Worm (Caenorhabditis elegans) whole organism, young adult: ENCODE measurements around the gene nlr-1.
A peak's percentile ranks its signal among the peaks of the same experiment; 100 is the strongest.

Experiments
- F10E7.11 ChIP-seq: sonication (generic microtip); optimal IDR thresholded peaks from 2 replicates; lab custom pipeline; 2017; ENCODE audit warnings: mild to moderate bottlenecking, missing genetic modification characterization, moderate library complexity, missing compliant biosample characterization
- Y67H2A.10 ChIP-seq: fragments of 200-800 bp; sonication (Bioruptor generic); conservative IDR thresholded peaks from 2 replicates; pipeline ENCODE4 v1.3.6; 2022; ENCODE audit warnings: missing genetic modification reagents, missing genetic modification characterization, missing compliant biosample characterization
- Y95B8A.8 ChIP-seq: fragments of 200-800 bp; sonication (Bioruptor generic); IDR thresholded peaks from 2 replicates; pipeline ENCODE4 v1.3.6; 2022; ENCODE audit warnings: missing genetic modification reagents, missing genetic modification characterization, missing compliant biosample characterization
- ZK185.1 ChIP-seq: sonication (generic microtip); optimal IDR thresholded peaks from 2 replicates; lab custom pipeline; 2016; ENCODE audit warnings: mild to moderate bottlenecking, missing genetic modification characterization, missing compliant biosample characterization; ENCODE audit not compliant: poor library complexity, severe bottlenecking
- athp-1 ChIP-seq: sonication (generic microtip); optimal IDR thresholded peaks from 2 replicates; lab custom pipeline; 2017; ENCODE audit warnings: mild to moderate bottlenecking, missing genetic modification characterization, missing compliant biosample characterization
- attf-6 ChIP-seq: fragments of 200-800 bp; sonication (Bioruptor generic); IDR thresholded peaks from 2 replicates; pipeline ENCODE4 v1.3.6; 2022; ENCODE audit warnings: missing genetic modification reagents, missing genetic modification characterization, missing compliant biosample characterization
- cebp-1 ChIP-seq, 2 experiments: fragments of 200-800 bp in 1 of 2; sonication (Bioruptor generic) in 1 of 2; sonication (generic microtip) in 1 of 2; IDR thresholded peaks in 1 of 2; optimal IDR thresholded peaks in 1 of 2; 2 replicates each; pipeline versions ENCODE4 v1.3.6 to Lab custom; 2017 to 2022; ENCODE audit warnings: missing compliant biosample characterization in 2 of 2, missing genetic modification characterization in 2 of 2, mild to moderate bottlenecking in 1 of 2, missing genetic modification reagents in 1 of 2, moderate library complexity in 1 of 2
- cebp-2 ChIP-seq: fragments of 200-800 bp; sonication (Bioruptor generic); IDR thresholded peaks from 2 replicates; pipeline ENCODE4 v1.3.6; 2022; ENCODE audit warnings: missing genetic modification characterization, missing compliant biosample characterization
- fkh-3 ChIP-seq: sonication (generic microtip); optimal IDR thresholded peaks from 2 replicates; lab custom pipeline; 2016; ENCODE audit warnings: mild to moderate bottlenecking, missing genetic modification characterization, missing compliant biosample characterization
- him-1 ChIP-seq: sonication (generic microtip); optimal IDR thresholded peaks from 2 replicates; lab custom pipeline; 2016; ENCODE audit warnings: missing genotype, missing genetic modification reagents, missing genetic modification characterization, missing compliant biosample characterization
- hrde-1 ChIP-seq: sonication (generic microtip); optimal IDR thresholded peaks from 2 replicates; lab custom pipeline; 2016; ENCODE audit warnings: missing genetic modification characterization, mild to moderate bottlenecking, missing compliant biosample characterization, moderate library complexity, missing genotype, missing genetic modification reagents, borderline replicate concordance
- lir-1 ChIP-seq: fragments of 200-800 bp; sonication (Bioruptor generic); conservative IDR thresholded peaks from 2 replicates; pipeline ENCODE4 v1.3.6; 2022; ENCODE audit warnings: missing genetic modification reagents, missing genetic modification characterization, missing compliant biosample characterization
- lsl-1 ChIP-seq: fragments of 200-800 bp; sonication (Bioruptor generic); optimal IDR thresholded peaks from 2 replicates; lab custom pipeline; 2018; ENCODE audit warnings: mild to moderate bottlenecking, missing genetic modification characterization, moderate library complexity, missing compliant biosample characterization
- lsy-27 ChIP-seq: sonication (generic microtip); optimal IDR thresholded peaks from 2 replicates; lab custom pipeline; 2017; ENCODE audit warnings: missing genetic modification characterization, mild to moderate bottlenecking, missing compliant biosample characterization, antibody characterized with exemption, missing genotype, borderline replicate concordance; ENCODE audit not compliant: insufficient read depth
- mel-28 ChIP-seq: sonication (generic microtip); optimal IDR thresholded peaks from 2 replicates; lab custom pipeline; 2016; ENCODE audit warnings: borderline replicate concordance, mild to moderate bottlenecking, missing genetic modification characterization, missing compliant biosample characterization
- mes-4 ChIP-seq: sonication (generic microtip); optimal IDR thresholded peaks from 2 replicates; lab custom pipeline; 2016; ENCODE audit warnings: missing genotype, missing genetic modification characterization, missing compliant biosample characterization
- nhr-80 ChIP-seq: sonication (generic microtip); optimal IDR thresholded peaks from 2 replicates; lab custom pipeline; 2016; ENCODE audit warnings: missing genetic modification characterization, missing compliant biosample characterization
- pbrm-1 ChIP-seq: fragments of 200-800 bp; sonication (Bioruptor generic); IDR thresholded peaks from 2 replicates; pipeline ENCODE4 v1.3.6; 2022; ENCODE audit warnings: missing genetic modification reagents, missing genetic modification characterization, missing compliant biosample characterization
- pha-4 ChIP-seq: fragments of 150-350 bp; sonication (generic microtip); optimal IDR thresholded peaks from 2 replicates; lab custom pipeline; 2014; ENCODE audit warnings: missing biosample characterization, missing genetic modification reagents, missing genetic modification characterization
- rec-8 ChIP-seq, 2 experiments: sonication (generic microtip); optimal IDR thresholded peaks; 2 replicates each; lab custom pipeline; 2016; ENCODE audit warnings: mild to moderate bottlenecking in 2 of 2, missing genetic modification characterization in 2 of 2, missing genetic modification reagents in 2 of 2, missing genotype in 2 of 2, missing biosample characterization in 1 of 2, missing compliant biosample characterization in 1 of 2, moderate library complexity in 1 of 2
- snpc-1.1 ChIP-seq: sonication (generic microtip); optimal IDR thresholded peaks from 2 replicates; lab custom pipeline; 2017; ENCODE audit warnings: missing genetic modification characterization, mild to moderate bottlenecking, missing compliant biosample characterization, antibody characterized with exemption, moderate library complexity, missing genotype, missing genetic modification reagents; ENCODE audit not compliant: insufficient read depth
- snpc-4 ChIP-seq, 5 experiments: fragments of 150-350 bp in 1 of 5; sonication (generic microtip) in 4 of 5; optimal IDR thresholded peaks; 2 replicates each; lab custom pipeline; 2014 to 2018; ENCODE audit warnings: missing genetic modification characterization in 5 of 5, missing biosample characterization in 3 of 5, antibody characterized with exemption in 2 of 5, mild to moderate bottlenecking in 2 of 5, missing compliant biosample characterization in 2 of 5, missing genotype in 2 of 5, moderate library complexity in 2 of 5, missing genetic modification reagents in 1 of 5
- zfh-2 ChIP-seq: fragments of 200-800 bp; sonication (Bioruptor generic); conservative IDR thresholded peaks from 2 replicates; pipeline ENCODE4 v1.3.6; 2022; ENCODE audit warnings: missing genetic modification reagents, missing genetic modification characterization, missing compliant biosample characterization
- ztf-3 ChIP-seq: fragments of 200-800 bp; sonication (Bioruptor generic); optimal IDR thresholded peaks from 2 replicates; lab custom pipeline; 2018; ENCODE audit warnings: mild to moderate bottlenecking, missing genetic modification characterization, missing compliant biosample characterization

The nlr-1 gene

DNA sequence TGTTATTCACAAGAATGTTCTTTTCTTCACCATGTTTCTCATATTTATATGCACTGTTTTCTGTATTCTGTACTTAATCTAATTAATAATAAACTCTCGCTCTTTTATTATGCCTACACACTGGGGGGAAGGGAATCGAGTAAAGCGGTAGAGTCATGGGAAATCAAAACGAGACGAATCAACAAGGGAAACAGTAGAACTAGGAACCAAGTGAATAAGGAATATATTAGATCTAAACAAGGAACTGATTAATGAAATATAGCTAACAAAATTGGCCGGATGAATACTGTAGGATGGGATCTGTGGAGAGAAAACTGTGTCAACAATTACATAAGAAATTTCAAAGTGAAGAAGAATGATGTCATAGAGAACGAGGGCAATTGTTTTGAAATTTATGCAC is 43.1 kb downstream of the nlr-1 start:
- TF ChIP-seq athp-1 (tag; lab: Kevin White, UChicago) (no peak), Y67H2A.10 (GFP tag; lab: Robert Waterston, UW) (no peak), him-1 (tag; lab: Kevin White, UChicago) (peak; percentile 99), lsy-27 (no peak), lsl-1 (peak; percentile 1), hrde-1 (peak; percentile 23)

- TF ChIP-seq ZK185.1 (tag; lab: Kevin White, UChicago) (no peak), lir-1 (GFP tag; lab: Robert Waterston, UW) (no peak)
- TF ChIP-seq, all 124 proteins: peak for 0
These were observed 44.4 kb downstream of the nlr-1 start for ce11 chrIV:12133776-12134175.

- TF ChIP-seq snpc-1.1 (tag; lab: Kevin White, UChicago) (peak; percentile 45), snpc-4 (GFP tag; optimal IDR thresholded peaks at IDR 0.05; lab: Kevin White, UChicago) (peak; percentile 19), snpc-4 (tag; optimal IDR thresholded peaks at IDR 0.05; lab: Kevin White, UChicago) (peak in 2 of 4 experiments; percentile 44 to 69), rec-8 (tag; optimal IDR thresholded peaks at IDR 0.05; lab: Kevin White, UChicago) (no peak)
These were observed 46.6 kb downstream of the nlr-1 start for ce11 chrIV:12131308-12132072.

DNA sequence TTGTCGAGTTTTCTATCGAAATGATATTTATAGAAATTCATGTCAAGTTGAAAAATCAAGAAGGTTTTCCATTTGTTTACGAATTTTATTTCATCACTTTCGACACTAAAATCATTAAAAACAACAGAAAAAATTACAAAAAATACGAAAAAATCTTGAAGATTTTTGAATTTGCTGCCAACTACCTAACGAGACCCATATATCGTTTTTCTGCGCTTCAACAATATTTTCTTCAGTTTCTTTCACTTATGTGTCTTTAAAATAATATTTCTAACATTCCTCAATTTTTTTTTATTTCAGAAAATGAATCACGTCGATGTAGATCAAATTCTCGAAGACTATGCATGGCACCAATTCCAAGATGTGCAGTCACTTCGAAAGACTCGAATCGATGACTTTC is 48.9 kb downstream of the nlr-1 start, which contains the start of gene lin-24:
TSS of gene lin-24 (plus strand) at position 301 of the 400 bp plus-strand sequence.
- TF ChIP-seq ztf-3 (GFP tag; lab: Kevin White, UChicago): no peak

ce11 chrIV:12128708-12129107 is 49.4 kb downstream of the nlr-1 start:
- no peak for TF ChIP-seq F10E7.11
- no peak for TF ChIP-seq attf-6 (GFP tag; lab: Robert Waterston, UW)
- no peak for TF ChIP-seq cebp-1 (GFP tag; IDR thresholded peaks at IDR 0.05; lab: Robert Waterston, UW)
- TF ChIP-seq cebp-1 (tag; optimal IDR thresholded peaks at IDR 0.05; lab: Kevin White, UChicago): peak; percentile 6
- 0 out of 2 replicates have a peak, but pooled peaks have one; percentile 10 for TF ChIP-seq cebp-2 (GFP tag; lab: Robert Waterston, UW)
- TF ChIP-seq zfh-2: no peak
- no peak for TF ChIP-seq pbrm-1 (GFP tag; lab: Robert Waterston, UW)
- TF ChIP-seq mel-28 (tag; lab: Kevin White, UChicago): no peak
- TF ChIP-seq mes-4 (tag; lab: Kevin White, UChicago): no peak
- TF ChIP-seq nhr-80: peak; percentile 67

DNA sequence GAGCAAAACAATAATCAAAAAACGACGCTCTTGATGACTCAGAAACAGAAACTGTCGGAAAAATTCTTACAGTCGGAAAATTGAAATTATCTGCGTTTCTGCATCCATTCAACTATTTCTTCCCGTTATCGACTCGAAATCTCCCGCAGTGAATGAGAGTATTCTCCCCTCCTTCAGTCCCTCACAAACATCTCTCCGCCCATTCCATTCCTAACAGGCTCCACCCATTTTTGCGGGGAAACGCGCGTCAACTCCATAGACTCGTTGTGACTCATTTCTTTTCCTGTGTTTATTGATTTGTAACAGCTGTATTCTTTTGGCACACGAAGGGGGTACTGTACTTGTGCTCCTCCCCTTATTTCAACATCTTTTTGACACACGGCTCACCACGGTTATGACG is 50.3 kb downstream of the nlr-1 start:
- TF ChIP-seq Y95B8A.8 (GFP tag; lab: Robert Waterston, UW) (no peak), pha-4 (no peak), cebp-2 (GFP tag; lab: Robert Waterston, UW) (0 out of 2 replicates have a peak, but pooled peaks have one; percentile 41), fkh-3 (no peak), cebp-1 (GFP tag; IDR thresholded peaks at IDR 0.05; lab: Robert Waterston, UW) (0 out of 2 replicates have a peak, but pooled peaks have one; percentile 24), cebp-1 (tag; optimal IDR thresholded peaks at IDR 0.05; lab: Kevin White, UChicago) (peak; percentile 59)
